Worm (Caenorhabditis elegans): ENCODE measurements around the gene T23G7.2.

T23G7.2 gene

ce11 chrII:9145961-9146360 lies 26.8 kb downstream of the T23G7.2 start, which contains the start of gene W07A12.4:
Gene W07A12.4, plus strand, starts transcription at chrII:9146261.
- no peak for TF ChIP-seq alr-1 (tag; optimal IDR thresholded peaks at IDR 0.05)
- TF ChIP-seq nhr-23 (tag; optimal IDR thresholded peaks at IDR 0.05) = no peak
- TF ChIP-seq lin-39 (tag; optimal IDR thresholded peaks at IDR 0.05) = no peak
- no peak for TF ChIP-seq sma-9 (GFP tag; optimal IDR thresholded peaks at IDR 0.05)
- no peak for TF ChIP-seq sma-9 (tag; optimal IDR thresholded peaks at IDR 0.05)
- TF ChIP-seq crh-2 (tag; optimal IDR thresholded peaks at IDR 0.05) = no peak
- no peak for TF ChIP-seq ztf-4 (tag; optimal IDR thresholded peaks at IDR 0.05)
- no peak for TF ChIP-seq nhr-129 (tag; optimal IDR thresholded peaks at IDR 0.05)
- no peak for TF ChIP-seq unc-39 (tag; optimal IDR thresholded peaks at IDR 0.05)
- no peak for TF ChIP-seq nhr-11 (tag; optimal IDR thresholded peaks at IDR 0.05)
- TF ChIP-seq ZK546.5 (tag; optimal IDR thresholded peaks at IDR 0.05) = no peak
- TF ChIP-seq aly-2 (tag; optimal IDR thresholded peaks at IDR 0.05) = no peak
- TF ChIP-seq egl-27 (tag; optimal IDR thresholded peaks at IDR 0.05) = no peak
- TF ChIP-seq mbf-1 (tag; optimal IDR thresholded peaks at IDR 0.05) = no peak

DNA sequence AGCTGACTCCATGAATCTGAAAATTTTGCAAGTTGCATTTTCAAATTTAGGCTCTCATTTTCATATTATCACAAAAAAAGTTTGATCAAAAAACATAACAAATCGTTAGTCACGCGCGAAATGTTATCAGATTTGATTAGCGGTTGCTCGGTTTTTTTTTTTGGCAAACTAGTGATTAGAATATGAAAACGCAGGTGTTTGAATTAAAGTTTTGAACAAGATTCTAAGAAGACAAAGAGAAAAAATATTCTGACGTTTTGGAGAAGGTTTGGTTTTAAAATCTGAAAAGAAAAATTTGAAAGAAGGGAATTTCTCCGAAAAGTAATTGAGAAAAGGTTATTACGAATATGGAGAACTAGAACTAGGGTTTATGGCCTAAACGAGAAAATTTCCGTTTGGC lies 28.4 kb downstream of the T23G7.2 start:
- TF ChIP-seq mab-5 (tag; optimal IDR thresholded peaks at IDR 0.05) (no peak), alr-1 (tag; optimal IDR thresholded peaks at IDR 0.05) (no peak), blmp-1 (tag; optimal IDR thresholded peaks at IDR 0.05; ENCODE audit: insufficient read depth) (no peak), dmd-4 (tag; optimal IDR thresholded peaks at IDR 0.05) (no peak), Y55F3AM.14 (GFP tag; optimal IDR thresholded peaks at IDR 0.05) (no peak), crh-2 (tag; optimal IDR thresholded peaks at IDR 0.05) (no peak), aly-2 (tag; optimal IDR thresholded peaks at IDR 0.05) (no peak), nhr-10 (tag; optimal IDR thresholded peaks at IDR 0.05) (no peak), lin-13 (GFP tag; optimal IDR thresholded peaks at IDR 0.05) (no peak), lsy-2 (tag; optimal IDR thresholded peaks at IDR 0.05) (no peak), ZK546.5 (tag; optimal IDR thresholded peaks at IDR 0.05) (no peak), mdl-1 (tag; optimal IDR thresholded peaks at IDR 0.05) (no peak), ztf-1 (GFP tag; conservative IDR thresholded peaks at IDR 0.05) (no peak), nhr-77 (tag; optimal IDR thresholded peaks at IDR 0.05) (no peak), snpc-4 (tag; optimal IDR thresholded peaks at IDR 0.05) (no peak), lin-39 (tag; optimal IDR thresholded peaks at IDR 0.05) (no peak), nhr-129 (tag; optimal IDR thresholded peaks at IDR 0.05) (no peak), nhr-21 (tag; optimal IDR thresholded peaks at IDR 0.05) (no peak), nhr-12 (tag; optimal IDR thresholded peaks at IDR 0.05) (no peak)

ce11 chrII:9143795-9144194 lies 29.0 kb downstream of the T23G7.2 start:
- TF ChIP-seq egl-27 (tag; optimal IDR thresholded peaks at IDR 0.05) = no peak
- no peak for TF ChIP-seq skn-1 (tag; optimal IDR thresholded peaks at IDR 0.05)
- no peak for TF ChIP-seq ztf-1 (GFP tag; conservative IDR thresholded peaks at IDR 0.05)
- no peak for TF ChIP-seq nhr-6 (tag; optimal IDR thresholded peaks at IDR 0.05)
- no peak for TF ChIP-seq alr-1 (tag; optimal IDR thresholded peaks at IDR 0.05)
- TF ChIP-seq nhr-237 (tag; optimal IDR thresholded peaks at IDR 0.05) = no peak
- no peak for TF ChIP-seq unc-55 (GFP tag; optimal IDR thresholded peaks at IDR 0.05)
- TF ChIP-seq lin-13 (GFP tag; optimal IDR thresholded peaks at IDR 0.05) = no peak
- no peak for TF ChIP-seq ZK546.5 (tag; optimal IDR thresholded peaks at IDR 0.05)
- no peak for TF ChIP-seq ceh-16 (tag; optimal IDR thresholded peaks at IDR 0.05)
- TF ChIP-seq nhr-77 (tag; optimal IDR thresholded peaks at IDR 0.05) = no peak
- TF ChIP-seq sma-9 (GFP tag; optimal IDR thresholded peaks at IDR 0.05) = no peak
- no peak for TF ChIP-seq sma-9 (tag; optimal IDR thresholded peaks at IDR 0.05)
- no peak for TF ChIP-seq nhr-12 (tag; optimal IDR thresholded peaks at IDR 0.05)
- TF ChIP-seq elt-1 (tag; optimal IDR thresholded peaks at IDR 0.05) = no peak
- TF ChIP-seq crh-2 (tag; optimal IDR thresholded peaks at IDR 0.05) = no peak
- TF ChIP-seq R02D3.7 (tag; optimal IDR thresholded peaks at IDR 0.05) = no peak
- no peak for TF ChIP-seq sem-4 (tag; optimal IDR thresholded peaks at IDR 0.05)
- TF ChIP-seq elt-3 (tag; optimal IDR thresholded peaks at IDR 0.05) = no peak
- no peak for TF ChIP-seq ztf-11 (tag; optimal IDR thresholded peaks at IDR 0.05)

DNA sequence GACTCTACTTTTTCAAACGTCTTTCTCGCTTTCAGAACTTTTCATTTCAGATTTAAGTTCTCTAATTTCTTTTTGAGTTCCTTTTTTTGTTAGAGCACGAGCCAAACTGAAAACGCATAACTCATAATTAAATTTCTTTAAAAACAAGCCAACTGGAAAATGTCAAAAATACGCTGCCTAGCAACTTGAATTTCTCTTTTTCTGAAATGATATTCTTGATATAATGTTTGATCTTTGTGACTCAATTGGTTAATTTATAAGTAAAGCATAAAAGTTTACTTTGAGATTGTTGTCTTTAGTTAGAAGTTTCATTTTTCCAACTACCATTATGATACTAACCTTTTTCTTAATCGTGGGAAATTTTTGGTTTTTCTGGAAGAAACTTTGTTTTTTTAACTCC lies 31.6 kb downstream of the T23G7.2 start:
- TF ChIP-seq sma-9 (GFP tag; optimal IDR thresholded peaks at IDR 0.05) = no peak
- TF ChIP-seq sma-9 (tag; optimal IDR thresholded peaks at IDR 0.05) = no peak
- TF ChIP-seq lin-11 (tag; optimal IDR thresholded peaks at IDR 0.05) = no peak
- no peak for TF ChIP-seq nhr-77 (tag; optimal IDR thresholded peaks at IDR 0.05)
- TF ChIP-seq ZK546.5 (tag; optimal IDR thresholded peaks at IDR 0.05) = no peak
- TF ChIP-seq sma-3 (GFP tag; optimal IDR thresholded peaks at IDR 0.05) = no peak
- TF ChIP-seq snpc-4 (tag; optimal IDR thresholded peaks at IDR 0.05) = no peak
- no peak for TF ChIP-seq dmd-4 (tag; optimal IDR thresholded peaks at IDR 0.05)
- TF ChIP-seq ceh-82 (tag; optimal IDR thresholded peaks at IDR 0.05) = no peak
- TF ChIP-seq nhr-10 (tag; optimal IDR thresholded peaks at IDR 0.05) = no peak
- no peak for TF ChIP-seq ztf-11 (tag; optimal IDR thresholded peaks at IDR 0.05)
- TF ChIP-seq unc-55 (GFP tag; optimal IDR thresholded peaks at IDR 0.05) = no peak
- TF ChIP-seq aly-2 (tag; optimal IDR thresholded peaks at IDR 0.05) = no peak
- TF ChIP-seq mdl-1 (tag; optimal IDR thresholded peaks at IDR 0.05) = no peak
- no peak for TF ChIP-seq egl-27 (tag; optimal IDR thresholded peaks at IDR 0.05)
- no peak for TF ChIP-seq lsy-2 (tag; optimal IDR thresholded peaks at IDR 0.05)
- no peak for TF ChIP-seq blmp-1 (tag; optimal IDR thresholded peaks at IDR 0.05; ENCODE audit: insufficient read depth)
- TF ChIP-seq peb-1 (tag; optimal IDR thresholded peaks at IDR 0.05) = no peak
- no peak for TF ChIP-seq mbf-1 (tag; optimal IDR thresholded peaks at IDR 0.05)
- TF ChIP-seq nhr-23 (tag; optimal IDR thresholded peaks at IDR 0.05) = no peak
- TF ChIP-seq Y55F3AM.14 (GFP tag; optimal IDR thresholded peaks at IDR 0.05) = no peak
